Worm (Caenorhabditis elegans) whole organism, L1 larva: ENCODE measurements around the gene htas-1.
A peak's percentile ranks its signal among the peaks of the same experiment; 100 is the strongest.

Source experiments
- C16A3.4 ChIP-seq: fragments of 150-350 bp; optimal IDR thresholded peaks from 2 replicates; lab custom pipeline; 2014; ENCODE audit warnings: missing biosample characterization, missing genetic modification characterization
- F16B12.6 ChIP-seq: fragments of 150-350 bp; optimal IDR thresholded peaks from 2 replicates; lab custom pipeline; 2014; ENCODE audit warnings: missing biosample characterization, missing genetic modification characterization
- blmp-1 ChIP-seq: fragments of 150-350 bp; optimal IDR thresholded peaks from 2 replicates; lab custom pipeline; 2014; ENCODE audit warnings: missing biosample characterization, missing genetic modification characterization
- ceh-8 ChIP-seq: fragments of 200-800 bp; sonication (Bioruptor generic); optimal IDR thresholded peaks from 2 replicates; lab custom pipeline; 2018; ENCODE audit warnings: mild to moderate bottlenecking, missing genetic modification characterization, moderate library complexity, missing compliant biosample characterization
- ceh-82 ChIP-seq, 3 experiments: fragments of 150-350 bp in 1 of 3; sonication (generic microtip) in 2 of 3; optimal IDR thresholded peaks; 2 replicates each; lab custom pipeline; 2014 to 2017; ENCODE audit warnings: missing biosample characterization in 3 of 3, missing genetic modification characterization in 3 of 3
- dpl-1 ChIP-seq, 3 experiments: fragments of 150-350 bp in 2 of 3; sonication (generic microtip) in 1 of 3; optimal IDR thresholded peaks; 2 replicates each; lab custom pipeline; 2014 to 2017; ENCODE audit warnings: missing biosample characterization in 3 of 3, missing genetic modification characterization in 3 of 3, missing genetic modification reagents in 3 of 3
- efl-1 ChIP-seq, 4 experiments: fragments of 150-350 bp; optimal IDR thresholded peaks in 3 of 4; peaks in 1 of 4; 1 replicate in 1 of 4; 2 replicates in 3 of 4; lab custom pipeline; 2014; ENCODE audit warnings: missing biosample characterization in 2 of 4, missing genetic modification characterization in 2 of 4, missing genetic modification reagents in 2 of 4
- egl-13 ChIP-seq: sonication (generic microtip); optimal IDR thresholded peaks from 2 replicates; lab custom pipeline; 2016; ENCODE audit warnings: missing genotype, missing genetic modification reagents, missing genetic modification characterization, missing compliant biosample characterization
- egl-27 ChIP-seq, 2 experiments: fragments of 150-350 bp in 1 of 2; sonication (generic microtip); optimal IDR thresholded peaks; 3 replicates each; lab custom pipeline; 2017 to 2018; ENCODE audit warnings: missing biosample characterization in 2 of 2, missing genetic modification characterization in 2 of 2, missing genetic modification reagents in 2 of 2
- elt-2 ChIP-seq: sonication (generic microtip); optimal IDR thresholded peaks from 2 replicates; lab custom pipeline; 2016; ENCODE audit warnings: missing genetic modification characterization, mild to moderate bottlenecking, inconsistent platforms, missing compliant biosample characterization, missing genetic modification reagents
- elt-3 ChIP-seq, 6 experiments: fragments of 150-350 bp in 1 of 6; sonication (generic microtip); optimal IDR thresholded peaks; 2 replicates each; lab custom pipeline; 2017 to 2018; ENCODE audit warnings: missing biosample characterization in 6 of 6, missing genetic modification characterization in 6 of 6, inconsistent platforms in 1 of 6
- ets-5 ChIP-seq: fragments of 200-800 bp; sonication (Bioruptor generic); IDR thresholded peaks from 2 replicates; pipeline ENCODE4 v1.3.6; 2022; ENCODE audit warnings: missing genetic modification characterization, missing compliant biosample characterization
- fkh-4 ChIP-seq: sonication (generic microtip); optimal IDR thresholded peaks from 2 replicates; lab custom pipeline; 2016; ENCODE audit warnings: missing compliant biosample characterization, missing genetic modification characterization, borderline replicate concordance
- hpl-2 ChIP-seq: fragments of 150-350 bp; optimal IDR thresholded peaks from 2 replicates; lab custom pipeline; 2014; ENCODE audit warnings: missing biosample characterization, missing genetic modification reagents, missing genetic modification characterization
- irx-1 ChIP-seq: sonication (generic microtip); optimal IDR thresholded peaks from 2 replicates; lab custom pipeline; 2016; ENCODE audit warnings: missing genetic modification characterization, missing compliant biosample characterization
- isw-1 ChIP-seq: fragments of 200-800 bp; sonication (Bioruptor generic); IDR thresholded peaks from 2 replicates; pipeline ENCODE4 v1.3.6; 2022; ENCODE audit warnings: missing genetic modification characterization, missing compliant biosample characterization
- lin-14 ChIP-seq: fragments of 200-800 bp; sonication (Bioruptor generic); optimal IDR thresholded peaks from 2 replicates; lab custom pipeline; 2018; ENCODE audit warnings: mild to moderate bottlenecking, missing genetic modification characterization, moderate library complexity, missing compliant biosample characterization
- lin-35 ChIP-seq, 2 experiments: fragments of 150-350 bp; optimal IDR thresholded peaks; 2 replicates each; lab custom pipeline; 2014; ENCODE audit warnings: missing biosample characterization in 2 of 2, missing genetic modification characterization in 2 of 2, missing genetic modification reagents in 2 of 2
- mdl-1 ChIP-seq, 2 experiments: fragments of 150-350 bp; optimal IDR thresholded peaks; 2 replicates each; lab custom pipeline; 2014 to 2017; ENCODE audit warnings: missing biosample characterization in 2 of 2, missing genetic modification characterization in 2 of 2, inconsistent platforms in 1 of 2
- nhr-11 ChIP-seq: fragments of 150-350 bp; optimal IDR thresholded peaks from 2 replicates; lab custom pipeline; 2014; ENCODE audit warnings: missing biosample characterization, missing genetic modification characterization
- nhr-19 ChIP-seq: fragments of 200-800 bp; sonication (Bioruptor generic); conservative IDR thresholded peaks from 2 replicates; pipeline ENCODE4 v1.3.6; 2022; ENCODE audit warnings: missing genetic modification characterization, missing compliant biosample characterization
- nhr-71 ChIP-seq: sonication (generic microtip); optimal IDR thresholded peaks from 2 replicates; lab custom pipeline; 2016; ENCODE audit warnings: mild to moderate bottlenecking, missing genetic modification characterization, moderate library complexity, missing compliant biosample characterization
- nhr-76 ChIP-seq: sonication (generic microtip); optimal IDR thresholded peaks from 2 replicates; lab custom pipeline; 2017; ENCODE audit warnings: missing biosample characterization, missing genetic modification characterization
- nhr-77 ChIP-seq: fragments of 150-350 bp; optimal IDR thresholded peaks from 2 replicates; lab custom pipeline; 2014; ENCODE audit warnings: missing biosample characterization, missing genetic modification characterization
- nhr-85 ChIP-seq: sonication (generic microtip); peaks from one replicate; lab custom pipeline; 2016; ENCODE audit warnings: missing genetic modification characterization, inconsistent platforms, missing compliant biosample characterization
- pag-3 ChIP-seq: sonication (generic microtip); optimal IDR thresholded peaks from 2 replicates; lab custom pipeline; 2017; ENCODE audit warnings: missing genetic modification characterization, mild to moderate bottlenecking, missing compliant biosample characterization, antibody characterized with exemption, borderline replicate concordance; ENCODE audit not compliant: insufficient read depth
- rnt-1 ChIP-seq: sonication (generic microtip); optimal IDR thresholded peaks from 2 replicates; lab custom pipeline; 2016; ENCODE audit warnings: mild to moderate bottlenecking, missing genetic modification characterization, moderate library complexity, missing compliant biosample characterization
- skn-1 ChIP-seq: fragments of 150-350 bp; optimal IDR thresholded peaks from 2 replicates; lab custom pipeline; 2014; ENCODE audit warnings: missing biosample characterization, missing genetic modification characterization
- snpc-4 ChIP-seq: fragments of 150-350 bp; optimal IDR thresholded peaks from 2 replicates; lab custom pipeline; 2014; ENCODE audit warnings: missing biosample characterization, missing genetic modification characterization
- snu-23 ChIP-seq: sonication (generic microtip); optimal IDR thresholded peaks from 2 replicates; lab custom pipeline; 2016; ENCODE audit warnings: missing genetic modification characterization, missing compliant biosample characterization
- sox-4 ChIP-seq: sonication (generic microtip); optimal IDR thresholded peaks from 2 replicates; lab custom pipeline; 2016; ENCODE audit warnings: missing genetic modification characterization, missing compliant biosample characterization
- sup-37 ChIP-seq: fragments of 200-800 bp; sonication (Bioruptor generic); optimal IDR thresholded peaks from 2 replicates; lab custom pipeline; 2018; ENCODE audit warnings: mild to moderate bottlenecking, missing genetic modification characterization, missing compliant biosample characterization
- swsn-7 ChIP-seq: sonication (generic microtip); optimal IDR thresholded peaks from 2 replicates; lab custom pipeline; 2016; ENCODE audit warnings: missing genetic modification characterization, missing compliant biosample characterization
- tbx-2 ChIP-seq: sonication (generic microtip); optimal IDR thresholded peaks from 2 replicates; lab custom pipeline; 2016; ENCODE audit warnings: missing genetic modification characterization, missing compliant biosample characterization
- tlp-1 ChIP-seq: fragments of 150-350 bp; optimal IDR thresholded peaks from 2 replicates; lab custom pipeline; 2014; ENCODE audit warnings: missing biosample characterization, missing genetic modification characterization
- unc-30 ChIP-seq: sonication (generic microtip); optimal IDR thresholded peaks from 2 replicates; lab custom pipeline; 2017; ENCODE audit warnings: missing biosample characterization, missing genetic modification characterization
- unc-86 ChIP-seq: sonication (generic microtip); optimal IDR thresholded peaks from 2 replicates; lab custom pipeline; 2016; ENCODE audit warnings: missing genetic modification characterization, missing compliant biosample characterization
- unc-98 ChIP-seq: fragments of 200-800 bp; sonication (Bioruptor generic); IDR thresholded peaks from 2 replicates; pipeline ENCODE4 v1.3.6; 2022; ENCODE audit warnings: missing genetic modification characterization, missing compliant biosample characterization
- xbp-1 ChIP-seq: sonication (generic microtip); optimal IDR thresholded peaks from 2 replicates; lab custom pipeline; 2016; ENCODE audit warnings: missing genetic modification characterization, missing compliant biosample characterization
- zag-1 ChIP-seq: fragments of 150-350 bp; optimal IDR thresholded peaks from 2 replicates; lab custom pipeline; 2014; ENCODE audit warnings: missing biosample characterization, missing genetic modification characterization
- ztf-4 ChIP-seq: fragments of 150-350 bp; optimal IDR thresholded peaks from 2 replicates; lab custom pipeline; 2014; ENCODE audit warnings: missing biosample characterization, missing genetic modification characterization

The htas-1 gene

ce11 chrIV:9677226-9677992 is 5.9 kb downstream of the htas-1 start (continued):
- no peak for TF ChIP-seq unc-98 (GFP tag; lab: Robert Waterston, UW)
- TF ChIP-seq swsn-7 (tag; lab: Kevin White, UChicago) = peak; percentile 69
- TF ChIP-seq fkh-4 = no peak
- peak; percentile 49 for TF ChIP-seq nhr-77 (tag; lab: Kevin White, UChicago)
- peak; percentile 43 for TF ChIP-seq egl-13
- peak in 5 of 6 experiments; percentile 22 to 57 (median 40) for TF ChIP-seq elt-3 (tag; optimal IDR thresholded peaks at IDR 0.05; lab: Kevin White, UChicago)
- TF ChIP-seq irx-1 = peak; percentile 54
- no peak for TF ChIP-seq tlp-1
- peak; percentile 87 for TF ChIP-seq nhr-85 (tag; lab: Kevin White, UChicago)
- peak; percentile 94 to 95 for TF ChIP-seq mdl-1 (tag; optimal IDR thresholded peaks at IDR 0.05; lab: Kevin White, UChicago)
- TF ChIP-seq hpl-2 = no peak
- TF ChIP-seq egl-27 (tag; optimal IDR thresholded peaks at IDR 0.05; lab: Kevin White, UChicago) = peak; percentile 1 to 23
- no peak for TF ChIP-seq ets-5 (GFP tag; lab: Robert Waterston, UW)
- TF ChIP-seq ceh-8 = no peak
- peak; percentile 41 for TF ChIP-seq ztf-4 (tag; lab: Kevin White, UChicago)
- peak; percentile 23 for TF ChIP-seq elt-2 (tag; lab: Kevin White, UChicago)
- TF ChIP-seq nhr-11 (tag; lab: Kevin White, UChicago) = peak; percentile 65
- TF ChIP-seq efl-1 (optimal IDR thresholded peaks at IDR 0.05; lab: Kevin White, UChicago) = peak; percentile 59 to 63
- peak; percentile 37 to 78 for TF ChIP-seq efl-1 (GFP tag; optimal IDR thresholded peaks at IDR 0.05 in 1 of 2; lab: Kevin White, UChicago)
- no peak for TF ChIP-seq F16B12.6
- peak; percentile 46 to 55 (median 48) for TF ChIP-seq ceh-82 (tag; optimal IDR thresholded peaks at IDR 0.05; lab: Kevin White, UChicago)
- peak; percentile 55 to 71 for TF ChIP-seq lin-35 (GFP tag; optimal IDR thresholded peaks at IDR 0.05; lab: Kevin White, UChicago)
- no peak for TF ChIP-seq sup-37 (GFP tag; lab: Kevin White, UChicago)
- TF ChIP-seq snpc-4 (tag; lab: Kevin White, UChicago) = peak; percentile 3
- peak; percentile 65 for TF ChIP-seq unc-86 (tag; lab: Kevin White, UChicago)
- peak; percentile 94 for TF ChIP-seq blmp-1 (tag; lab: Kevin White, UChicago)
- peak; percentile 62 for TF ChIP-seq xbp-1
- no peak for TF ChIP-seq unc-30 (tag; lab: Kevin White, UChicago)
- TF ChIP-seq nhr-19 (GFP tag; lab: Robert Waterston, UW) = peak; percentile 55
- TF ChIP-seq zag-1 = peak; percentile 37
- TF ChIP-seq rnt-1 (tag; lab: Kevin White, UChicago) = peak; percentile 81
- peak; percentile 95 for TF ChIP-seq lin-14 (GFP tag; lab: Kevin White, UChicago)
- TF ChIP-seq pag-3 (tag; lab: Kevin White, UChicago) = no peak
- peak; percentile 67 for TF ChIP-seq skn-1 (tag; lab: Kevin White, UChicago)
- TF ChIP-seq isw-1 (GFP tag; lab: Robert Waterston, UW) = peak; percentile 32; the same call in 1 of the 2 replicates
- peak; percentile 68 for TF ChIP-seq tbx-2 (tag; lab: Kevin White, UChicago)
- TF ChIP-seq nhr-76 (tag; lab: Kevin White, UChicago) = no peak
- peak; percentile 17 for TF ChIP-seq C16A3.4 (tag; lab: Kevin White, UChicago)
- peak; percentile 33 to 58 (median 50) for TF ChIP-seq dpl-1 (GFP tag; optimal IDR thresholded peaks at IDR 0.05; lab: Kevin White, UChicago)
- peak; percentile 30 for TF ChIP-seq sox-4 (tag; lab: Kevin White, UChicago)
- peak; percentile 91 for TF ChIP-seq nhr-71 (tag; lab: Kevin White, UChicago)
- peak; percentile 80 for TF ChIP-seq snu-23
